Fruit fly (Drosophila melanogaster) whole organism, embryonic: Measurements from ENCODE around the gene Cdc14.

Source experiments
- BtbVII ChIP-seq: fragments of 200-800 bp; sonication (Bioruptor generic); optimal IDR thresholded peaks from 3 replicates; lab custom pipeline; 2017; ENCODE audit warnings: missing biosample characterization, mild to moderate bottlenecking, missing genetic modification characterization
- CG13296 ChIP-seq: fragments of 200-800 bp; sonication (Bioruptor generic); optimal IDR thresholded peaks from 3 replicates; lab custom pipeline; 2018; ENCODE audit warnings: missing biosample characterization, mild to moderate bottlenecking, missing genetic modification characterization
- CG15514 ChIP-seq: fragments of 200-800 bp; sonication (Bioruptor generic); optimal IDR thresholded peaks from 3 replicates; lab custom pipeline; 2017; ENCODE audit warnings: missing biosample characterization, missing genetic modification characterization, mild to moderate bottlenecking, moderate library complexity, missing genetic modification reagents
- CG1602 ChIP-seq: fragments of 200-800 bp; sonication (Bioruptor generic); optimal IDR thresholded peaks from 3 replicates; lab custom pipeline; 2016; ENCODE audit warnings: missing biosample characterization, missing genetic modification characterization
- CG1792 ChIP-seq: fragments of 200-800 bp; sonication (Bioruptor generic); optimal IDR thresholded peaks from 2 replicates; lab custom pipeline; 2016; ENCODE audit warnings: missing biosample characterization, missing genetic modification characterization
- CG2129 ChIP-seq: fragments of 200-800 bp; sonication (Bioruptor generic); IDR thresholded peaks from 2 replicates; pipeline ENCODE4 v1.3.6; 2022; ENCODE audit warnings: missing biosample characterization, missing genetic modification characterization; ENCODE audit not compliant: partially characterized antibody
- CG3407 ChIP-seq: fragments of 200-800 bp; sonication (Bioruptor generic); optimal IDR thresholded peaks from 2 replicates; lab custom pipeline; 2018; ENCODE audit warnings: missing biosample characterization, mild to moderate bottlenecking, missing genetic modification characterization
- CG9817 ChIP-seq: fragments of 200-800 bp; sonication (Bioruptor generic); optimal IDR thresholded peaks from 2 replicates; lab custom pipeline; 2018; ENCODE audit warnings: missing biosample characterization, mild to moderate bottlenecking, missing genetic modification characterization, moderate library complexity
- Eip74EF ChIP-seq, 2 experiments: fragments of 200-800 bp in 1 of 2; fragments of >200 bp in 1 of 2; sonication (Bioruptor generic) in 1 of 2; optimal IDR thresholded peaks; 2 replicates each; lab custom pipeline; 2017 to 2019; ENCODE audit warnings: missing biosample characterization in 2 of 2, missing genetic modification characterization in 2 of 2, mild to moderate bottlenecking in 1 of 2, moderate library complexity in 1 of 2
- Fer1 ChIP-seq: fragments of 200-800 bp; sonication (Bioruptor generic); optimal IDR thresholded peaks from 2 replicates; lab custom pipeline; 2017; ENCODE audit warnings: missing biosample characterization, mild to moderate bottlenecking, missing genetic modification characterization
- Mes4 ChIP-seq: fragments of 200-800 bp; sonication (Bioruptor generic); optimal IDR thresholded peaks from 2 replicates; lab custom pipeline; 2016; ENCODE audit warnings: missing biosample characterization, missing genetic modification characterization
- crp ChIP-seq, 2 experiments: fragments of 200-800 bp; sonication (Bioruptor generic); optimal IDR thresholded peaks; 2 replicates in 1 of 2; 3 replicates in 1 of 2; lab custom pipeline; 2017; ENCODE audit warnings: missing biosample characterization in 2 of 2, missing genetic modification characterization in 2 of 2, mild to moderate bottlenecking in 1 of 2, moderate library complexity in 1 of 2
- dm ChIP-seq: fragments of 200-800 bp; sonication (Bioruptor generic); optimal IDR thresholded peaks from 3 replicates; lab custom pipeline; 2016; ENCODE audit warnings: missing biosample characterization, missing genetic modification characterization
- insv ChIP-seq, 2 experiments: fragments of 200-800 bp; sonication (Bioruptor generic); optimal IDR thresholded peaks; 3 replicates each; lab custom pipeline; 2016 to 2018; ENCODE audit warnings: missing biosample characterization in 2 of 2, missing genetic modification characterization in 2 of 2

dm6 chr2L:7794689-7795475, 15.6 kb downstream of the Cdc14 start:
- TF ChIP-seq CG13296 (no peak), CG2129 (GFP tag; lab: Robert Waterston, UW) (no peak), CG3407 (GFP tag; lab: Kevin White, UChicago) (no peak), CG9817 (no peak), CG15514 (GFP tag; lab: Kevin White, UChicago) (no peak), dm (no peak), Eip74EF (GFP tag; optimal IDR thresholded peaks at IDR 0.05; lab: Kevin White, UChicago) (no peak), Mes4 (GFP tag; lab: Kevin White, UChicago) (no peak), crp (GFP tag; optimal IDR thresholded peaks at IDR 0.05; lab: Kevin White, UChicago) (no peak), CG1602 (GFP tag; lab: Kevin White, UChicago) (no peak), BtbVII (GFP tag; lab: Kevin White, UChicago) (no peak), insv (GFP tag; optimal IDR thresholded peaks at IDR 0.05; lab: Kevin White, UChicago) (no peak), Fer1 (no peak), CG1792 (GFP tag; lab: Kevin White, UChicago) (no peak)
